Fruit fly (Drosophila melanogaster): ENCODE results near the gene Ocho.

The Ocho gene

DNA sequence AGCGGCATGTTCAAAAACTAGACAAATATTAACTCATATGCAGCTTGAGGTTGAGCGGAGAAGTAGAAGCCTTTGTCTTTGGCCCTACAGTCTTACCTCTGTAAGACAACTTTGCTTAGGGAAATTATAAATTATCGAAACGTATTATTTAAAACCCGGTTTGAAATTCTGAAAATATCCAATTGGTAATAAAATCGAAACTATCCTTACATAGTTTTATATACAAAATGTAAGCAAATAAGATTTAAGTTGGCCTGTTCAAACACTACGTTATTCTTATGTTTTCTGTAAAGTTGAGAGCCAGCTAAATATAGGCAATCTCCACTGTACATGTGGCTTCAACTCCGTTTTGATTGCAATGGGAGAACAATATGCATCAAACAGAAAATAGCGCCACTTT lies 38.6 kb downstream of the Ocho start (continued):
- TF ChIP-seq ase (GFP tag; IDR thresholded peaks at IDR 0.05) (no peak), TFAM (GFP tag; optimal IDR thresholded peaks at IDR 0.05) (no peak), sisA (GFP tag; IDR thresholded peaks at IDR 0.05) (no peak), CG6813 (GFP tag; optimal IDR thresholded peaks at IDR 0.05) (no peak), Eip74EF (GFP tag; optimal IDR thresholded peaks at IDR 0.05) (no peak), Ssrp (tag; optimal IDR thresholded peaks at IDR 0.05) (no peak), Adf1 (GFP tag; IDR thresholded peaks at IDR 0.05) (no peak), jumu (GFP tag; optimal IDR thresholded peaks at IDR 0.05) (no peak), Meics (GFP tag; optimal IDR thresholded peaks at IDR 0.05) (no peak), CG1233 (GFP tag; optimal IDR thresholded peaks at IDR 0.05) (no peak), sim (GFP tag; IDR thresholded peaks at IDR 0.05) (no peak), HLH4C (GFP tag; IDR thresholded peaks at IDR 0.05; ENCODE audit: partially characterized antibody) (no peak), Hr51 (GFP tag; optimal IDR thresholded peaks at IDR 0.05) (no peak), tin (GFP tag; optimal IDR thresholded peaks at IDR 0.05) (peak; percentile 2), scrt (GFP tag; optimal IDR thresholded peaks at IDR 0.05) (no peak), ems (GFP tag; optimal IDR thresholded peaks at IDR 0.05) (no peak), ash1 (GFP tag; optimal IDR thresholded peaks at IDR 0.05) (no peak), CG7839 (tag; optimal IDR thresholded peaks at IDR 0.05) (peak; percentile 2), CG6854 (GFP tag; optimal IDR thresholded peaks at IDR 0.05) (no peak), sens-2 (GFP tag; IDR thresholded peaks at IDR 0.05) (no peak)

DNA sequence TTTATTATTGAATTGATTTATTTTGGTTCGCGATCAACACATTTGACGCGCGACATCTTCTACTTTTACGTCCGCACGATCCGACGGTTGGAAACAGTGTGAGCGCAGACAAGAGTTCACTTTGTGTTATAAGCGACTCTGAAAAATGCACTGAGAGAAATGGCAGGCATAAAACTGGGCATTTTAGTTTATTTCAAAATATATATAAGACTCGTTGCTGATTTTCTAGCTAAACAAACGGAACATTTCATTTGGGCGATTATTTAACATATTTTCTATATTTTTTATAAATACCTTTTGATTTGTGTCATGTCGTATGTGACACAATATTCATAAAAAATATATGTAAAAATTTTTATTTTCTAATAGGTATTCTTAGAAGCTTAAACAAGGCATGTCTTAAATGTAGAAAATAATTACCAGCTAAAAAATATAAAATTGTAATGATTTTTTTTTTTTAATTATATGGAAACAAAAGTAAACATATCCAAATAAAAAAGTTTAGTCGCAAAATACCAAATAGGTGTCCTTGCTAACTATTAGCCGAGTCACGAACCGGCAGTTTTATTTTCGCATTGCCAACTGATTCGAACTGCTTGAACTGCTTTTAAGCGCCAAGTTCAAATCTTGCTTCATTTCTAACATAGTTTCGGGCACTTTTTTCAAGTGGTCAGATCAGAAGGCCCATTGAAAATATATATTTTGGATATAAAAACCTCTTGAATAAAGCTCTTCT lies 39.5 kb downstream of the Ocho start, which contains the start of gene Reck:
Reck (minus strand) TSS at position 106 of the 736 bp plus-strand sequence.
- peak; percentile 86 for TF ChIP-seq CG14710 (tag; optimal IDR thresholded peaks at IDR 0.05)
- TF ChIP-seq CG8944 (GFP tag; optimal IDR thresholded peaks at IDR 0.05): peak; percentile 12
- peak; percentile 47; the same call in 1 of the 2 replicates for TF ChIP-seq gsb (GFP tag; IDR thresholded peaks at IDR 0.05)
- peak; percentile 4 for TF ChIP-seq TFAM (GFP tag; optimal IDR thresholded peaks at IDR 0.05)
- TF ChIP-seq CG31388 (GFP tag; optimal IDR thresholded peaks at IDR 0.05): peak; percentile 12
- peak; percentile 82 for TF ChIP-seq CG13296 (GFP tag; optimal IDR thresholded peaks at IDR 0.05)
- TF ChIP-seq CG10147 (GFP tag; optimal IDR thresholded peaks at IDR 0.05): peak; percentile 76
- TF ChIP-seq pzg (GFP tag; optimal IDR thresholded peaks at IDR 0.05): peak; percentile 31
- TF ChIP-seq CG32767 (GFP tag; IDR thresholded peaks at IDR 0.05): 0 out of 2 replicates have a peak, but pooled peaks have one; percentile 19
- TF ChIP-seq ATbp (GFP tag; optimal IDR thresholded peaks at IDR 0.05): peak; percentile 83
- 0 out of 2 replicates have a peak, but pooled peaks have one; percentile 33 for TF ChIP-seq ro (GFP tag; IDR thresholded peaks at IDR 0.05)
- peak; percentile 64 for TF ChIP-seq Ravus (GFP tag; IDR thresholded peaks at IDR 0.05)
- peak; percentile 74 for TF ChIP-seq al (GFP tag; IDR thresholded peaks at IDR 0.05)
- TF ChIP-seq CG18619 (GFP tag; optimal IDR thresholded peaks at IDR 0.05): peak; percentile 75
- peak; percentile 52 for TF ChIP-seq CG10543 (GFP tag; optimal IDR thresholded peaks at IDR 0.05)
- peak; percentile 11 for TF ChIP-seq Atf-2 (GFP tag; optimal IDR thresholded peaks at IDR 0.05)
- TF ChIP-seq Camta (GFP tag; optimal IDR thresholded peaks at IDR 0.05): peak; percentile 31
- TF ChIP-seq CG12071 (GFP tag; optimal IDR thresholded peaks at IDR 0.05): peak; percentile 72
- peak; percentile 94 for TF ChIP-seq ci (GFP tag; IDR thresholded peaks at IDR 0.05)
- peak; percentile 90 for TF ChIP-seq lab (GFP tag; optimal IDR thresholded peaks at IDR 0.05)
- no peak for TF ChIP-seq Trl (optimal IDR thresholded peaks at IDR 0.05)
- TF ChIP-seq Trl (GFP tag; optimal IDR thresholded peaks at IDR 0.05): peak; percentile 48
- TF ChIP-seq ttk (GFP tag; IDR thresholded peaks at IDR 0.05): peak; percentile 44; the same call in 1 of the 2 replicates
- TF ChIP-seq CG7987 (GFP tag; optimal IDR thresholded peaks at IDR 0.05): peak; percentile 77
- TF ChIP-seq Nf-YB (GFP tag; optimal IDR thresholded peaks at IDR 0.05): peak; percentile 65
- peak; percentile 89 for TF ChIP-seq CG5953 (GFP tag; IDR thresholded peaks at IDR 0.05)
- TF ChIP-seq sob (GFP tag; IDR thresholded peaks at IDR 0.05): peak; percentile 64
- peak; percentile 83 for TF ChIP-seq caup (GFP tag; optimal IDR thresholded peaks at IDR 0.05; ENCODE audit: severe bottlenecking)
- TF ChIP-seq pan (optimal IDR thresholded peaks at IDR 0.05): no peak
- TF ChIP-seq pan (GFP tag; optimal IDR thresholded peaks at IDR 0.05 in 1 of 2, IDR thresholded peaks at IDR 0.05 in 1 of 2): peak in 1 of 2 experiments; percentile 89
